Fruit fly (Drosophila melanogaster): ENCODE data around the gene CG43638.

DNA sequence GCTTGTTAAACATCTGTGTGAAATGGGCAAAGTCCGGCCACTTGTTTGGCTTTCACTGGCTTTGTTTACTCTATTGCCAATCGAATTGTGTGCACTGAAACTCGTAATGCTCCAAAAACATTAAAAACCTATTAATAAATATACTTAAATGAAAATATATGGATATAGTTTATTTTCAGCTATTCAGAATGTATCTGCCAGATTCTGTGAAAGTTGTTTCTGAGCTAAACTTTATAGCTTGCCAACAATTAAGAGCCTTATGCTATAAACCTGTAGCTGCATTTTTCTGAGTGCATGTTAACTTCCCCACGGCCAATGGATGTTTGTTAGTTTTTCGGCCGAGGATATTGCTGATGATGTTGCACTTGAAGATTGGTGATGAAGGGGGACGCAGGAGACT, 15.7 kb downstream of the CG43638 start:
- no peak for TF ChIP-seq CG8478 (optimal IDR thresholded peaks at IDR 0.05)
- TF ChIP-seq CTCF (optimal IDR thresholded peaks at IDR 0.05): no peak
